Worm (Caenorhabditis elegans): ENCODE data around the gene F56H9.9.

The F56H9.9 gene

DNA sequence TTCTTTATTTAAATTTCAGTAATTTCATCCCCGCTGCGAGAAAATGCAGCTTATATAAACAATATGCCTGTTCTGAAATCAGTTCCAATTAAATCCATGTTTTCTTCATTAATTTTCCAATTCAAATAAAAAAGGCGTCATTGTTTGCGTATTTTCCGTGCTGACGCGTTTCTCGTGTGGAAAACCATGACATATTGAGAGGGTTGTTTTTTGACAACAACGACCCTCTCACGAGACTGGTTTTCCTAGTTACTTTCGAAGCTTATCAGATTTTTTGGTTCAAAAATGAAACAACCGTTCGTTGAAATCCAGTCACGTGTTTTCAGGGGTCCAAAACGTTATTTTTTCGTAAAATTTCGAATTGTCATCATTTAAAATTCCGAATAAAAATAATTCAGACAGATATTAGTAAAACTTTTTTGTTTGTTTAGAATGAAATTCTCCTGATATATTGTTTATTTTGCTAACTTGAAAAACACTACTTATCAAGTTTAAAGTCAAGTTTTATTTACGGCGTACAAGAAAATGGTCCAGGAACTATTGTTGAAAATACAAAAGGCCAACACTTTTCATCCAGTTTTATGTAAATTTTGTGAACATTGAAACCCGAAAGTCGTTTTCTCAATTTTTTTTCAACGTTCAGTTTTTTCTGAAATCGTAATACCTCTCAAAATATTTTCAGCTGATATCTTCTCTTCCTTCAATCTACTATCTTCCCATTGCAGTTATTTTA lies 24.6 kb downstream of the F56H9.9 start, which contains the start of gene C14C10.5:
TSS of gene C14C10.5 (plus strand) at position 683 of the 733 bp plus-strand sequence.
- peak; percentile 16 for TF ChIP-seq elt-2 (tag; optimal IDR thresholded peaks at IDR 0.05)
- no peak for TF ChIP-seq ztf-11 (tag; optimal IDR thresholded peaks at IDR 0.05)
- peak; percentile 27 for TF ChIP-seq hmg-11 (tag; optimal IDR thresholded peaks at IDR 0.05)
- TF ChIP-seq nhr-28 (tag; optimal IDR thresholded peaks at IDR 0.05): no peak
- peak; percentile 55 for TF ChIP-seq pha-4 (tag; optimal IDR thresholded peaks at IDR 0.05)

DNA sequence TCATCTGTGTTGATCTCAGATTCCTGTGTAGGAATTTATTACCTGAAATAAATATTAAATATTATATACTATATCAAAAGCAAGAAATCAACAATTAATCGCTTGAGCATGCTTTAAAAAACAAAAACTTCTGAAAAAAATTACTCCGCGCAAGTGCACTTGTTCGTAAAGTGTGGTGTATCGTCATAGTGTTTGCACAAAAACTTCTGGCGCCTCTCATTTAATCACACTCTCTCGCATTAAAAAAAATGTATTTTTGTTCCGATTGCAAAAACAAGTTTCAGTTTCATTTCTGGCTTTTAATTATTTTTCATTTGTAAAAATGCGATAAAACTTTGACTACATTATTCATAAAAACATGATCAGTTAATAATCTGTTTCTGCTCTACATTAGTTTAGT lies 25.2 kb downstream of the F56H9.9 start, which contains the start of the genes C14C10.10 and ril-2:
TSS of gene C14C10.10 (minus strand) at position 19 of the 400 bp plus-strand sequence.
TSS of gene ril-2 (minus strand) at position 48 of the 400 bp plus-strand sequence.
- TF ChIP-seq lin-39 (tag; optimal IDR thresholded peaks at IDR 0.05): no peak
- TF ChIP-seq nhr-28 (tag; optimal IDR thresholded peaks at IDR 0.05): no peak
- peak; percentile 34 for TF ChIP-seq nfya-1 (tag; optimal IDR thresholded peaks at IDR 0.05; ENCODE audit: insufficient read depth)
- no peak for TF ChIP-seq R02D3.7 (tag; optimal IDR thresholded peaks at IDR 0.05)
- TF ChIP-seq nhr-237 (tag; optimal IDR thresholded peaks at IDR 0.05): no peak

DNA sequence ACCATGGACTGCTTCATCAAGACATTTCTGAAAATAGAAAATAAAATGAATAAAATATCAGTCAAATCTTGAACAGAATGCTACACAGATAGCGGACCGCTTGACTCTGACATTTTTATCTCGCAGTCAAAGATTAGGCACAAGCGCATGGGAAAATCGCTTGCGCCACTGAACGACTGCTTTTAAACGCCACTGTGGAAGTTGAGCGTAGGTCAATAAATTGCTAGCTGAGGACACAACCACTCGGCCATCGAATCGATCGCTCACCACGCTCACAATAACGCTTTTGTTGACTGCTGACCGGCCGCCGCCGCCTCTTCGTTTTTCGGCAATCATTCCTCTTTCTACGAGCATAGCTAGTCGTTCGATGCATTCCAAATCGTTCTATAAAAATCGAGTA lies 27.5 kb downstream of the F56H9.9 start:
- TF ChIP-seq elt-3 (tag; optimal IDR thresholded peaks at IDR 0.05) (no peak), ceh-82 (tag; optimal IDR thresholded peaks at IDR 0.05) (no peak), ceh-16 (tag; optimal IDR thresholded peaks at IDR 0.05) (no peak), ZK546.5 (tag; optimal IDR thresholded peaks at IDR 0.05) (no peak), nhr-11 (tag; optimal IDR thresholded peaks at IDR 0.05) (no peak), ceh-28 (tag; optimal IDR thresholded peaks at IDR 0.05) (no peak), R02D3.7 (tag; optimal IDR thresholded peaks at IDR 0.05) (no peak), daf-12 (tag; optimal IDR thresholded peaks at IDR 0.05) (no peak), mml-1 (tag; optimal IDR thresholded peaks at IDR 0.05) (no peak), elt-1 (tag; optimal IDR thresholded peaks at IDR 0.05) (no peak), fos-1 (tag; optimal IDR thresholded peaks at IDR 0.05) (no peak), jun-1 (tag; optimal IDR thresholded peaks at IDR 0.05) (no peak), pqm-1 (tag; optimal IDR thresholded peaks at IDR 0.05) (no peak), nhr-67 (tag; optimal IDR thresholded peaks at IDR 0.05) (no peak), hmg-11 (tag; optimal IDR thresholded peaks at IDR 0.05) (peak; percentile 41), nhr-25 (tag; optimal IDR thresholded peaks at IDR 0.05) (peak; percentile 71), nhr-12 (tag; optimal IDR thresholded peaks at IDR 0.05) (no peak), nhr-28 (tag; optimal IDR thresholded peaks at IDR 0.05) (no peak), lin-39 (tag; optimal IDR thresholded peaks at IDR 0.05) (peak; percentile 57), nhr-76 (tag; optimal IDR thresholded peaks at IDR 0.05) (no peak), egl-5 (tag; optimal IDR thresholded peaks at IDR 0.05) (peak; percentile 77), ama-1 (optimal IDR thresholded peaks at IDR 0.05) (no peak), ceh-9 (tag; optimal IDR thresholded peaks at IDR 0.05) (no peak), elt-2 (tag; optimal IDR thresholded peaks at IDR 0.05) (peak; percentile 45), mdl-1 (tag; optimal IDR thresholded peaks at IDR 0.05) (no peak), fkh-10 (GFP tag; optimal IDR thresholded peaks at IDR 0.05) (no peak), tbx-2 (tag; optimal IDR thresholded peaks at IDR 0.05) (peak; percentile 16), sea-2 (GFP tag; optimal IDR thresholded peaks at IDR 0.05) (no peak), nhr-43 (tag; optimal IDR thresholded peaks at IDR 0.05; ENCODE audit: poor library complexity, severe bottlenecking) (peak; percentile 19), nfya-1 (tag; optimal IDR thresholded peaks at IDR 0.05; ENCODE audit: insufficient read depth) (peak; percentile 51), skn-1 (tag; optimal IDR thresholded peaks at IDR 0.05) (no peak), lsy-12 (tag; optimal IDR thresholded peaks at IDR 0.05) (peak; percentile 42), nhr-23 (tag; optimal IDR thresholded peaks at IDR 0.05) (peak; percentile 56), lin-15B (tag; optimal IDR thresholded peaks at IDR 0.05) (no peak), egl-27 (tag; optimal IDR thresholded peaks at IDR 0.05) (peak; percentile 34), ztf-4 (tag; optimal IDR thresholded peaks at IDR 0.05) (no peak)

Data from whole organism, L3 larva.